Fruit fly (Drosophila melanogaster) whole organism, embryonic: ENCODE results near the gene CG2772.

Source experiments
- B-H1 ChIP-seq: fragments of 200-800 bp; sonication (Bioruptor generic); IDR thresholded peaks from 3 replicates; pipeline ENCODE4 v1.3.6; 2022; ENCODE audit warnings: missing biosample characterization, missing genetic modification characterization
- CG11085 ChIP-seq: fragments of 200-800 bp; sonication (Bioruptor generic); IDR thresholded peaks from 2 replicates; pipeline ENCODE4 v1.3.6; 2022; ENCODE audit warnings: missing biosample characterization, missing genetic modification characterization
- CG11456 ChIP-seq: fragments of 200-800 bp; sonication (Bioruptor generic); IDR thresholded peaks from 3 replicates; pipeline ENCODE4 v1.3.6; 2022; ENCODE audit warnings: missing biosample characterization, missing genetic modification characterization
- CG11723 ChIP-seq: fragments of 200-800 bp; sonication (Bioruptor generic); optimal IDR thresholded peaks from 2 replicates; lab custom pipeline; 2017; ENCODE audit warnings: missing biosample characterization, mild to moderate bottlenecking, missing genetic modification characterization
- CG12219 ChIP-seq: fragments of 200-800 bp; sonication (Bioruptor generic); optimal IDR thresholded peaks from 3 replicates; lab custom pipeline; 2018; ENCODE audit warnings: missing biosample characterization, mild to moderate bottlenecking, missing genetic modification characterization
- CG15011 ChIP-seq: fragments of 200-800 bp; sonication (Bioruptor generic); optimal IDR thresholded peaks from 3 replicates; lab custom pipeline; 2018; ENCODE audit warnings: missing biosample characterization, mild to moderate bottlenecking, missing genetic modification characterization
- CG15269 ChIP-seq: fragments of 200-800 bp; sonication (Bioruptor generic); optimal IDR thresholded peaks from 2 replicates; lab custom pipeline; 2018; ENCODE audit warnings: missing biosample characterization, mild to moderate bottlenecking, missing genetic modification characterization, moderate library complexity
- CG15514 ChIP-seq: fragments of 200-800 bp; sonication (Bioruptor generic); optimal IDR thresholded peaks from 3 replicates; lab custom pipeline; 2017; ENCODE audit warnings: missing biosample characterization, missing genetic modification characterization, mild to moderate bottlenecking, moderate library complexity, missing genetic modification reagents
- CG1602 ChIP-seq: fragments of 200-800 bp; sonication (Bioruptor generic); optimal IDR thresholded peaks from 3 replicates; lab custom pipeline; 2016; ENCODE audit warnings: missing biosample characterization, missing genetic modification characterization
- CG17186 ChIP-seq: fragments of 200-800 bp; sonication (Bioruptor generic); optimal IDR thresholded peaks from 3 replicates; lab custom pipeline; 2017; ENCODE audit warnings: missing biosample characterization, missing genetic modification reagents, missing genetic modification characterization
- CG17568 ChIP-seq: fragments of 200-800 bp; sonication (Bioruptor generic); optimal IDR thresholded peaks from 2 replicates; lab custom pipeline; 2018; ENCODE audit warnings: missing biosample characterization, mild to moderate bottlenecking, missing genetic modification characterization, moderate library complexity
- CG18262 ChIP-seq: fragments of 200-800 bp; optimal IDR thresholded peaks from 3 replicates; lab custom pipeline; 2019; ENCODE audit warnings: missing biosample characterization, mild to moderate bottlenecking, missing genetic modification characterization, moderate library complexity
- CG2202 ChIP-seq: fragments of 200-800 bp; sonication (Bioruptor generic); optimal IDR thresholded peaks from 2 replicates; lab custom pipeline; 2018; ENCODE audit warnings: missing biosample characterization, mild to moderate bottlenecking, missing genetic modification characterization
- CG34422 ChIP-seq: fragments of 200-800 bp; sonication (Bioruptor generic); IDR thresholded peaks from 3 replicates; pipeline ENCODE4 v1.3.6; 2022; ENCODE audit warnings: missing biosample characterization, missing genetic modification characterization
- CG4617 ChIP-seq: fragments of 200-800 bp; sonication (Bioruptor generic); optimal IDR thresholded peaks from 3 replicates; lab custom pipeline; 2016; ENCODE audit warnings: missing biosample characterization, missing genetic modification characterization, borderline replicate concordance
- CG4707 ChIP-seq: fragments of 200-800 bp; sonication (Bioruptor generic); optimal IDR thresholded peaks from 2 replicates; lab custom pipeline; 2018; ENCODE audit warnings: missing biosample characterization, mild to moderate bottlenecking, missing genetic modification characterization, moderate library complexity
- CG4820 ChIP-seq: fragments of 200-800 bp; sonication (Bioruptor generic); optimal IDR thresholded peaks from 3 replicates; lab custom pipeline; 2016; ENCODE audit warnings: missing biosample characterization, missing genetic modification characterization
- CG6175 ChIP-seq: fragments of 200-800 bp; sonication (Bioruptor generic); IDR thresholded peaks from 3 replicates; pipeline ENCODE4 v1.3.6; 2022; ENCODE audit warnings: missing biosample characterization, missing genetic modification characterization
- CG6254 ChIP-seq: fragments of 200-800 bp; sonication (Bioruptor generic); optimal IDR thresholded peaks from 3 replicates; lab custom pipeline; 2017; ENCODE audit warnings: mild to moderate bottlenecking, missing biosample characterization, missing genetic modification reagents, missing genetic modification characterization
- CG7556 ChIP-seq: fragments of 200-800 bp; sonication (Bioruptor generic); optimal IDR thresholded peaks from 2 replicates; lab custom pipeline; 2017; ENCODE audit warnings: missing biosample characterization, mild to moderate bottlenecking, missing genetic modification characterization
- CG7745 ChIP-seq: fragments of 200-800 bp; sonication (Bioruptor generic); optimal IDR thresholded peaks from 2 replicates; lab custom pipeline; 2018; ENCODE audit warnings: missing biosample characterization, mild to moderate bottlenecking, missing genetic modification characterization, moderate library complexity
- CG8388 ChIP-seq: fragments of 200-800 bp; sonication (Bioruptor generic); optimal IDR thresholded peaks from 2 replicates; lab custom pipeline; 2019; ENCODE audit warnings: missing biosample characterization, mild to moderate bottlenecking, missing genetic modification characterization, moderate library complexity
- CG9876 ChIP-seq: fragments of 200-800 bp; sonication (Bioruptor generic); optimal IDR thresholded peaks from 2 replicates; lab custom pipeline; 2016; ENCODE audit warnings: missing biosample characterization, missing genetic modification characterization
- CoRest ChIP-seq: fragments of 200-800 bp; sonication (Bioruptor generic); optimal IDR thresholded peaks from 3 replicates; lab custom pipeline; 2018; ENCODE audit warnings: missing biosample characterization, mild to moderate bottlenecking, missing genetic modification characterization, moderate library complexity
- Dip3 ChIP-seq: fragments of 200-800 bp; sonication (Bioruptor generic); optimal IDR thresholded peaks from 3 replicates; lab custom pipeline; 2016; ENCODE audit warnings: missing biosample characterization, missing genetic modification characterization
- HLHmδ ChIP-seq: fragments of 200-800 bp; sonication (Bioruptor generic); optimal IDR thresholded peaks from 2 replicates; lab custom pipeline; 2018; ENCODE audit warnings: missing biosample characterization, mild to moderate bottlenecking, missing genetic modification characterization, moderate library complexity
- Lim3 ChIP-seq: fragments of 200-800 bp; sonication (Bioruptor generic); IDR thresholded peaks from 2 replicates; pipeline ENCODE4 v1.3.6; 2022; ENCODE audit warnings: missing biosample characterization, missing genetic modification characterization
- Lpt ChIP-seq: fragments of >200 bp; optimal IDR thresholded peaks from 2 replicates; lab custom pipeline; 2018; ENCODE audit warnings: missing biosample characterization, missing genetic modification characterization
- Meics ChIP-seq: fragments of 200-800 bp; sonication (Bioruptor generic); optimal IDR thresholded peaks from 2 replicates; lab custom pipeline; 2017; ENCODE audit warnings: missing biosample characterization, mild to moderate bottlenecking, missing genetic modification characterization
- PHDP ChIP-seq: fragments of 200-800 bp; sonication (Bioruptor generic); optimal IDR thresholded peaks from 3 replicates; lab custom pipeline; 2018; ENCODE audit warnings: missing biosample characterization, mild to moderate bottlenecking, missing genetic modification characterization, moderate library complexity
- Ptx1 ChIP-seq: fragments of 200-800 bp; sonication (Bioruptor generic); IDR thresholded peaks from 2 replicates; pipeline ENCODE4 v1.3.6; 2022; ENCODE audit warnings: missing biosample characterization, missing genetic modification characterization
- ac ChIP-seq: fragments of 200-800 bp; sonication (Bioruptor generic); optimal IDR thresholded peaks from 3 replicates; lab custom pipeline; 2017; ENCODE audit warnings: missing biosample characterization, mild to moderate bottlenecking, missing genetic modification characterization
- ase ChIP-seq: fragments of 200-800 bp; sonication (Bioruptor generic); IDR thresholded peaks from 3 replicates; pipeline ENCODE4 v1.3.6; 2022; ENCODE audit warnings: missing biosample characterization, missing genetic modification characterization
- ash1 ChIP-seq: fragments of 200-800 bp; sonication (Bioruptor generic); optimal IDR thresholded peaks from 2 replicates; lab custom pipeline; 2018; ENCODE audit warnings: missing biosample characterization, mild to moderate bottlenecking, missing genetic modification characterization
- bsh ChIP-seq, 2 experiments: fragments of 200-800 bp; sonication (Bioruptor generic); optimal IDR thresholded peaks; 2 replicates each; lab custom pipeline; 2017 to 2018; ENCODE audit warnings: mild to moderate bottlenecking in 2 of 2, missing biosample characterization in 2 of 2, missing genetic modification characterization in 2 of 2, moderate library complexity in 1 of 2
- cad ChIP-seq: fragments of >200 bp; optimal IDR thresholded peaks from 2 replicates; lab custom pipeline; 2017; ENCODE audit warnings: missing biosample characterization, missing genetic modification characterization
- crp ChIP-seq, 2 experiments: fragments of 200-800 bp; sonication (Bioruptor generic); optimal IDR thresholded peaks; 2 replicates in 1 of 2; 3 replicates in 1 of 2; lab custom pipeline; 2017; ENCODE audit warnings: missing biosample characterization in 2 of 2, missing genetic modification characterization in 2 of 2, mild to moderate bottlenecking in 1 of 2, moderate library complexity in 1 of 2
- exex ChIP-seq: fragments of 200-800 bp; sonication (Bioruptor generic); optimal IDR thresholded peaks from 4 replicates; lab custom pipeline; 2018; ENCODE audit warnings: missing biosample characterization, mild to moderate bottlenecking, missing genetic modification characterization, moderate library complexity
- fd64A ChIP-seq: fragments of 200-800 bp; sonication (Bioruptor generic); optimal IDR thresholded peaks from 3 replicates; lab custom pipeline; 2018; ENCODE audit warnings: missing biosample characterization, mild to moderate bottlenecking, missing genetic modification characterization
- fu2 ChIP-seq: fragments of 200-800 bp; sonication (Bioruptor generic); optimal IDR thresholded peaks from 2 replicates; lab custom pipeline; 2016; ENCODE audit warnings: missing biosample characterization, missing genetic modification characterization
- grn ChIP-seq: fragments of 200-800 bp; sonication (Bioruptor generic); optimal IDR thresholded peaks from 3 replicates; lab custom pipeline; 2017; ENCODE audit warnings: missing biosample characterization, missing genetic modification characterization
- ind ChIP-seq: fragments of 200-800 bp; sonication (Bioruptor generic); optimal IDR thresholded peaks from 3 replicates; lab custom pipeline; 2016; ENCODE audit warnings: missing biosample characterization, missing genetic modification characterization
- insv ChIP-seq, 2 experiments: fragments of 200-800 bp; sonication (Bioruptor generic); optimal IDR thresholded peaks; 3 replicates each; lab custom pipeline; 2016 to 2018; ENCODE audit warnings: missing biosample characterization in 2 of 2, missing genetic modification characterization in 2 of 2
- klu ChIP-seq: fragments of 200-800 bp; sonication (Bioruptor generic); IDR thresholded peaks from 2 replicates; pipeline ENCODE4 v1.3.6; 2022; ENCODE audit warnings: missing biosample characterization, missing genetic modification characterization
- lola ChIP-seq, 3 experiments: fragments of >200 bp in 2 of 3; fragments of 200-800 bp in 1 of 3; sonication (Bioruptor generic) in 1 of 3; optimal IDR thresholded peaks; 2 replicates each; lab custom pipeline; 2017 to 2019; ENCODE audit warnings: missing biosample characterization in 3 of 3, missing genetic modification characterization in 3 of 3, mild to moderate bottlenecking in 1 of 3, moderate library complexity in 1 of 3
- luna ChIP-seq: fragments of 200-800 bp; sonication (Bioruptor generic); optimal IDR thresholded peaks from 2 replicates; lab custom pipeline; 2016; ENCODE audit warnings: missing biosample characterization, missing genetic modification characterization
- odd ChIP-seq: fragments of 200-800 bp; sonication (Bioruptor generic); optimal IDR thresholded peaks from 2 replicates; lab custom pipeline; 2017; ENCODE audit warnings: missing biosample characterization, mild to moderate bottlenecking, missing genetic modification characterization
- pb ChIP-seq: fragments of 200-800 bp; sonication (Bioruptor generic); optimal IDR thresholded peaks from 3 replicates; lab custom pipeline; 2016; ENCODE audit warnings: missing biosample characterization, missing genetic modification characterization
- salm ChIP-seq: fragments of 200-800 bp; sonication (Bioruptor generic); optimal IDR thresholded peaks from 2 replicates; lab custom pipeline; 2018; ENCODE audit warnings: missing biosample characterization, mild to moderate bottlenecking, missing genetic modification characterization
- unc-4 ChIP-seq: fragments of 200-800 bp; sonication (Bioruptor generic); IDR thresholded peaks from 2 replicates; pipeline ENCODE4 v1.3.6; 2022; ENCODE audit warnings: missing biosample characterization, missing genetic modification characterization; ENCODE audit not compliant: partially characterized antibody
- vfl ChIP-seq: fragments of 200-800 bp; sonication (Bioruptor generic); optimal IDR thresholded peaks from 2 replicates; lab custom pipeline; 2016; ENCODE audit warnings: missing biosample characterization, missing genetic modification characterization

CG2772 gene

DNA sequence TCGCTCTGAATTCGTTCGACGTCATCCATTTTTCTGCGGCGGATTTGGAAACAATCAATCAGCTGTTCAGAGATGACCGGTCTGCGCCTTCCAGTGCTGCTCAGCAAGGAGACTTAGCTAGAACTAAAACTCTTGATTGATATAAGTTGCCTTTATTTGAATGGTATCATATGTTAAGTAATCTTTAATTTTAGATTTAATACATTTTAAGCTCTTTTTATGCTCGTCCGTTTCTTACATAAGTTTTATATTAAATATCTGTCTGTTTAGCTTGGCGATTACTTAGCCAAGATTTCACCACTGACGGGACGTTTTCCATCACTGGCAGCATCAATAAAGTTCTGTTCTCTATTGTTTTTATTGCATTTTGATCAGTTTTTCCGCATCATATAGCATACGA is 11.2 kb downstream of the CG2772 start, which contains the start of the genes Cog3 and Sec5 (continued):
- TF ChIP-seq CG7745 (no peak), crp (GFP tag; optimal IDR thresholded peaks at IDR 0.05; lab: Kevin White, UChicago) (peak; percentile 93 to 98), CG15011 (GFP tag; lab: Kevin White, UChicago) (no peak), CG12219 (GFP tag; lab: Kevin White, UChicago) (no peak), lola (GFP tag; optimal IDR thresholded peaks at IDR 0.05; lab: Kevin White, UChicago) (peak in 1 of 3 experiments; percentile 59), CG6175 (GFP tag; lab: Robert Waterston, UW) (no peak), CG18262 (tag; lab: Kevin White, UChicago) (no peak), exex (tag; lab: Kevin White, UChicago) (no peak), CG1602 (GFP tag; lab: Kevin White, UChicago) (peak; percentile 34), luna (GFP tag; lab: Kevin White, UChicago) (no peak), Meics (GFP tag; lab: Kevin White, UChicago) (no peak), cad (GFP tag; lab: Kevin White, UChicago) (no peak), CG11723 (GFP tag; lab: Kevin White, UChicago) (no peak), klu (GFP tag; lab: Robert Waterston, UW) (peak; percentile 60; the same call in 1 of the 2 replicates), ase (no peak), CG4707 (GFP tag; lab: Kevin White, UChicago) (no peak), PHDP (tag; lab: Kevin White, UChicago) (no peak), Lpt (GFP tag; lab: Kevin White, UChicago) (no peak), Lim3 (GFP tag; lab: Robert Waterston, UW) (no peak), CoRest (tag; lab: Kevin White, UChicago) (peak; percentile 72), unc-4 (GFP tag; lab: Robert Waterston, UW) (no peak), ind (GFP tag; lab: Kevin White, UChicago) (no peak), B-H1 (no peak), CG9876 (GFP tag; lab: Kevin White, UChicago) (no peak), CG15514 (GFP tag; lab: Kevin White, UChicago) (peak; percentile 74), CG6254 (GFP tag; lab: Kevin White, UChicago) (no peak), Dip3 (no peak), bsh (GFP tag; optimal IDR thresholded peaks at IDR 0.05; lab: Kevin White, UChicago) (no peak), salm (tag; lab: Kevin White, UChicago) (no peak), CG11456 (no peak; the same call in 2 of the 3 replicates), CG11085 (0 out of 2 replicates have a peak, but pooled peaks have one; percentile 32), grn (GFP tag; lab: Kevin White, UChicago) (no peak), CG15269 (tag; lab: Kevin White, UChicago) (no peak), CG2202 (no peak), fu2 (GFP tag; lab: Kevin White, UChicago) (peak; percentile 58), fd64A (GFP tag; lab: Kevin White, UChicago) (no peak), pb (GFP tag; lab: Kevin White, UChicago) (no peak), CG34422 (GFP tag; lab: Robert Waterston, UW) (peak; percentile 82), CG17186 (GFP tag; lab: Kevin White, UChicago) (peak; percentile 60), CG8388 (GFP tag; lab: Kevin White, UChicago) (no peak), CG7556 (GFP tag; lab: Kevin White, UChicago) (peak; percentile 38), ash1 (no peak), odd (GFP tag; lab: Kevin White, UChicago) (no peak), HLHmδ (no peak), Ptx1 (GFP tag; lab: Robert Waterston, UW) (peak; percentile 72), ac (GFP tag; lab: Kevin White, UChicago) (no peak), vfl (GFP tag; lab: Kevin White, UChicago) (peak; percentile 60), CG4820 (GFP tag; lab: Kevin White, UChicago) (peak; percentile 27), CG17568 (GFP tag; lab: Kevin White, UChicago) (no peak), CG4617 (GFP tag; lab: Kevin White, UChicago) (peak; percentile 74), insv (GFP tag; optimal IDR thresholded peaks at IDR 0.05; lab: Kevin White, UChicago) (peak in 1 of 2 experiments; percentile 28)
